Fruit fly (Drosophila melanogaster) whole organism, embryonic: ENCODE measurements around the gene Nse1.

Source experiments
- Atf-2 ChIP-seq: fragments of 200-800 bp; sonication (Bioruptor generic); optimal IDR thresholded peaks from 2 replicates; lab custom pipeline; 2016; ENCODE audit warnings: missing biosample characterization, missing genetic modification characterization
- CG10321 ChIP-seq: fragments of 200-800 bp; sonication (Bioruptor generic); IDR thresholded peaks from 2 replicates; pipeline ENCODE4 v1.3.6; 2022; ENCODE audit warnings: missing biosample characterization, missing genetic modification characterization
- CG10565 ChIP-seq: fragments of 200-800 bp; sonication (Bioruptor generic); optimal IDR thresholded peaks from 3 replicates; lab custom pipeline; 2016; ENCODE audit warnings: missing biosample characterization, mild to moderate bottlenecking, missing genetic modification characterization
- CG10959 ChIP-seq: fragments of 200-800 bp; sonication (Bioruptor generic); IDR thresholded peaks from 2 replicates; pipeline ENCODE4 v1.3.6; 2022; ENCODE audit warnings: missing biosample characterization, missing genetic modification characterization
- CG11247 ChIP-seq: fragments of 200-800 bp; sonication (Bioruptor generic); IDR thresholded peaks from 2 replicates; pipeline ENCODE4 v1.3.6; 2022; ENCODE audit warnings: missing biosample characterization, missing genetic modification characterization
- CG12236 ChIP-seq: fragments of 200-800 bp; sonication (Bioruptor generic); optimal IDR thresholded peaks from 2 replicates; lab custom pipeline; 2016; ENCODE audit warnings: missing biosample characterization, missing genetic modification characterization
- CG12299 ChIP-seq: fragments of 200-800 bp; sonication (Bioruptor generic); optimal IDR thresholded peaks from 2 replicates; lab custom pipeline; 2018; ENCODE audit warnings: missing biosample characterization, mild to moderate bottlenecking, missing genetic modification characterization
- CG14860 ChIP-seq: fragments of 200-800 bp; sonication (Bioruptor generic); IDR thresholded peaks from 3 replicates; pipeline ENCODE4 v1.3.6; 2022; ENCODE audit warnings: missing biosample characterization, missing genetic modification characterization; ENCODE audit not compliant: partially characterized antibody
- CG17186 ChIP-seq: fragments of 200-800 bp; sonication (Bioruptor generic); optimal IDR thresholded peaks from 3 replicates; lab custom pipeline; 2017; ENCODE audit warnings: missing biosample characterization, missing genetic modification reagents, missing genetic modification characterization
- CG17361 ChIP-seq: fragments of 200-800 bp; sonication (Bioruptor generic); IDR thresholded peaks from 3 replicates; pipeline ENCODE4 v1.3.6; 2022; ENCODE audit warnings: missing biosample characterization, missing genetic modification characterization
- CG18262 ChIP-seq: fragments of 200-800 bp; optimal IDR thresholded peaks from 3 replicates; lab custom pipeline; 2019; ENCODE audit warnings: missing biosample characterization, mild to moderate bottlenecking, missing genetic modification characterization, moderate library complexity
- CG18764 ChIP-seq: fragments of 200-800 bp; sonication (Bioruptor generic); optimal IDR thresholded peaks from 3 replicates; lab custom pipeline; 2016; ENCODE audit warnings: missing biosample characterization, missing genetic modification characterization
- CG30403 ChIP-seq: fragments of 200-800 bp; sonication (Bioruptor generic); optimal IDR thresholded peaks from 3 replicates; lab custom pipeline; 2016; ENCODE audit warnings: missing biosample characterization, missing genetic modification characterization
- CG33557 ChIP-seq: fragments of 200-800 bp; sonication (Bioruptor generic); optimal IDR thresholded peaks from 2 replicates; lab custom pipeline; 2019; ENCODE audit warnings: missing biosample characterization, mild to moderate bottlenecking, missing genetic modification characterization, moderate library complexity
- CG3847 ChIP-seq: fragments of 200-800 bp; sonication (Bioruptor generic); IDR thresholded peaks from 2 replicates; pipeline ENCODE4 v1.3.6; 2022; ENCODE audit warnings: missing biosample characterization, missing genetic modification characterization
- CG4730 ChIP-seq: fragments of 200-800 bp; sonication (Bioruptor generic); IDR thresholded peaks from 2 replicates; pipeline ENCODE4 v1.3.6; 2022; ENCODE audit warnings: missing biosample characterization, missing genetic modification characterization
- CG4820 ChIP-seq: fragments of 200-800 bp; sonication (Bioruptor generic); optimal IDR thresholded peaks from 3 replicates; lab custom pipeline; 2016; ENCODE audit warnings: missing biosample characterization, missing genetic modification characterization
- CG6175 ChIP-seq: fragments of 200-800 bp; sonication (Bioruptor generic); IDR thresholded peaks from 3 replicates; pipeline ENCODE4 v1.3.6; 2022; ENCODE audit warnings: missing biosample characterization, missing genetic modification characterization
- CG6254 ChIP-seq: fragments of 200-800 bp; sonication (Bioruptor generic); optimal IDR thresholded peaks from 3 replicates; lab custom pipeline; 2017; ENCODE audit warnings: mild to moderate bottlenecking, missing biosample characterization, missing genetic modification reagents, missing genetic modification characterization
- CG6765 ChIP-seq: fragments of 200-800 bp; sonication (Bioruptor generic); optimal IDR thresholded peaks from 3 replicates; lab custom pipeline; 2017; ENCODE audit warnings: missing biosample characterization, mild to moderate bottlenecking, missing genetic modification characterization
- CG8944 ChIP-seq: fragments of 200-800 bp; sonication (Bioruptor generic); optimal IDR thresholded peaks from 3 replicates; lab custom pipeline; 2016; ENCODE audit warnings: missing biosample characterization, missing genetic modification characterization
- CG9817 ChIP-seq: fragments of 200-800 bp; sonication (Bioruptor generic); optimal IDR thresholded peaks from 2 replicates; lab custom pipeline; 2018; ENCODE audit warnings: missing biosample characterization, mild to moderate bottlenecking, missing genetic modification characterization, moderate library complexity
- Dbx ChIP-seq: fragments of 200-800 bp; sonication (Bioruptor generic); IDR thresholded peaks from 3 replicates; pipeline ENCODE4 v1.3.6; 2022; ENCODE audit warnings: missing biosample characterization, missing genetic modification characterization
- Dll ChIP-seq: fragments of 200-800 bp; sonication (Bioruptor generic); IDR thresholded peaks from 4 replicates; pipeline ENCODE4 v1.3.6; 2022; ENCODE audit warnings: missing biosample characterization, missing genetic modification characterization; ENCODE audit not compliant: partially characterized antibody
- E2f2 ChIP-seq: fragments of 200-800 bp; sonication (Bioruptor generic); IDR thresholded peaks from 2 replicates; pipeline ENCODE4 v1.3.6; 2022; ENCODE audit warnings: missing biosample characterization, missing genetic modification characterization
- Lhr ChIP-seq: fragments of 200-800 bp; sonication (Bioruptor generic); optimal IDR thresholded peaks from 3 replicates; lab custom pipeline; 2017; ENCODE audit warnings: mild to moderate bottlenecking, missing biosample characterization, missing genetic modification reagents, missing genetic modification characterization
- MTF-1 ChIP-seq: fragments of 200-800 bp; sonication (Bioruptor generic); optimal IDR thresholded peaks from 2 replicates; lab custom pipeline; 2018; ENCODE audit warnings: missing biosample characterization, mild to moderate bottlenecking, missing genetic modification characterization, borderline replicate concordance
- Mrtf ChIP-seq: fragments of 200-800 bp; sonication (Bioruptor generic); IDR thresholded peaks from 3 replicates; pipeline ENCODE4 v1.3.6; 2022; ENCODE audit warnings: missing biosample characterization, missing genetic modification characterization
- NC2α ChIP-seq: fragments of 200-800 bp; sonication (Bioruptor generic); optimal IDR thresholded peaks from 2 replicates; lab custom pipeline; 2016; ENCODE audit warnings: missing biosample characterization, missing genetic modification characterization
- NK7.1 ChIP-seq: fragments of 200-800 bp; sonication (Bioruptor generic); optimal IDR thresholded peaks from 3 replicates; lab custom pipeline; 2016; ENCODE audit warnings: missing biosample characterization, missing genetic modification characterization
- Oaz ChIP-seq: fragments of 200-800 bp; sonication (Bioruptor generic); IDR thresholded peaks from 2 replicates; pipeline ENCODE4 v1.3.6; 2022; ENCODE audit warnings: missing biosample characterization, missing genetic modification characterization
- Optix ChIP-seq: fragments of 200-800 bp; sonication (Bioruptor generic); IDR thresholded peaks from 3 replicates; pipeline ENCODE4 v1.3.6; 2022; ENCODE audit warnings: missing biosample characterization, missing genetic modification characterization
- Spps ChIP-seq: fragments of 200-800 bp; sonication (Bioruptor generic); optimal IDR thresholded peaks from 2 replicates; lab custom pipeline; 2018; ENCODE audit warnings: missing biosample characterization, mild to moderate bottlenecking, missing genetic modification characterization
- ato ChIP-seq: fragments of 200-800 bp; sonication (Bioruptor generic); IDR thresholded peaks from 2 replicates; pipeline ENCODE4 v1.3.6; 2022; ENCODE audit warnings: missing biosample characterization, missing genetic modification characterization; ENCODE audit not compliant: partially characterized antibody
- bbx ChIP-seq: fragments of 200-800 bp; sonication (Bioruptor generic); IDR thresholded peaks from 2 replicates; pipeline ENCODE4 v1.3.6; 2022; ENCODE audit warnings: missing biosample characterization, missing genetic modification characterization; ENCODE audit not compliant: partially characterized antibody
- chn ChIP-seq: fragments of 200-800 bp; sonication (Bioruptor generic); optimal IDR thresholded peaks from 2 replicates; lab custom pipeline; 2016; ENCODE audit warnings: missing biosample characterization, missing genetic modification characterization
- dmrt11E ChIP-seq: fragments of 200-800 bp; sonication (Bioruptor generic); optimal IDR thresholded peaks from 3 replicates; lab custom pipeline; 2018; ENCODE audit warnings: missing biosample characterization, mild to moderate bottlenecking, missing genetic modification characterization, moderate library complexity
- eyg ChIP-seq: fragments of 200-800 bp; sonication (Bioruptor generic); optimal IDR thresholded peaks from 3 replicates; lab custom pipeline; 2016; ENCODE audit warnings: missing biosample characterization, missing genetic modification characterization
- gfzf ChIP-seq: fragments of 200-800 bp; sonication (Bioruptor generic); optimal IDR thresholded peaks from 2 replicates; lab custom pipeline; 2016; ENCODE audit warnings: missing biosample characterization, mild to moderate bottlenecking, missing genetic modification characterization, moderate library complexity
- kni ChIP-seq: fragments of 200-800 bp; sonication (Bioruptor generic); optimal IDR thresholded peaks from 3 replicates; lab custom pipeline; 2017; ENCODE audit warnings: mild to moderate bottlenecking, missing biosample characterization, missing genetic modification reagents, missing genetic modification characterization
- knrl ChIP-seq: fragments of 200-800 bp; sonication (Bioruptor generic); IDR thresholded peaks from 3 replicates; pipeline ENCODE4 v1.3.6; 2022; ENCODE audit warnings: missing biosample characterization, missing genetic modification characterization; ENCODE audit not compliant: partially characterized antibody
- lov ChIP-seq, 2 experiments: fragments of 200-800 bp in 1 of 2; fragments of >200 bp in 1 of 2; sonication (Bioruptor generic) in 1 of 2; IDR thresholded peaks in 1 of 2; optimal IDR thresholded peaks in 1 of 2; 2 replicates in 1 of 2; 3 replicates in 1 of 2; pipeline versions ENCODE4 v1.3.6 to Lab custom; 2017 to 2022; ENCODE audit warnings: missing biosample characterization in 1 of 2, missing genetic modification characterization in 1 of 2
- nmo ChIP-seq: fragments of 200-800 bp; sonication (Bioruptor generic); optimal IDR thresholded peaks from 2 replicates; lab custom pipeline; 2018; ENCODE audit warnings: missing biosample characterization, mild to moderate bottlenecking, missing genetic modification characterization, moderate library complexity
- pfk ChIP-seq: fragments of 200-800 bp; sonication (Bioruptor generic); optimal IDR thresholded peaks from 2 replicates; lab custom pipeline; 2018; ENCODE audit warnings: missing biosample characterization, mild to moderate bottlenecking, missing genetic modification characterization, moderate library complexity
- sob ChIP-seq: fragments of 200-800 bp; sonication (Bioruptor generic); IDR thresholded peaks from 2 replicates; pipeline ENCODE4 v1.3.6; 2022; ENCODE audit warnings: missing biosample characterization, missing genetic modification characterization
- sqz ChIP-seq: fragments of 200-800 bp; sonication (Bioruptor generic); optimal IDR thresholded peaks from 3 replicates; lab custom pipeline; 2018; ENCODE audit warnings: missing biosample characterization, mild to moderate bottlenecking, missing genetic modification characterization
- unc-4 ChIP-seq: fragments of 200-800 bp; sonication (Bioruptor generic); IDR thresholded peaks from 2 replicates; pipeline ENCODE4 v1.3.6; 2022; ENCODE audit warnings: missing biosample characterization, missing genetic modification characterization; ENCODE audit not compliant: partially characterized antibody
- vnd ChIP-seq: fragments of 200-800 bp; sonication (Bioruptor generic); IDR thresholded peaks from 3 replicates; pipeline ENCODE4 v1.3.6; 2022; ENCODE audit warnings: missing biosample characterization, missing genetic modification characterization; ENCODE audit not compliant: partially characterized antibody
- zen ChIP-seq: fragments of 200-800 bp; sonication (Bioruptor generic); optimal IDR thresholded peaks from 3 replicates; lab custom pipeline; 2018; ENCODE audit warnings: missing biosample characterization, mild to moderate bottlenecking, missing genetic modification characterization, moderate library complexity

Gene Nse1

DNA sequence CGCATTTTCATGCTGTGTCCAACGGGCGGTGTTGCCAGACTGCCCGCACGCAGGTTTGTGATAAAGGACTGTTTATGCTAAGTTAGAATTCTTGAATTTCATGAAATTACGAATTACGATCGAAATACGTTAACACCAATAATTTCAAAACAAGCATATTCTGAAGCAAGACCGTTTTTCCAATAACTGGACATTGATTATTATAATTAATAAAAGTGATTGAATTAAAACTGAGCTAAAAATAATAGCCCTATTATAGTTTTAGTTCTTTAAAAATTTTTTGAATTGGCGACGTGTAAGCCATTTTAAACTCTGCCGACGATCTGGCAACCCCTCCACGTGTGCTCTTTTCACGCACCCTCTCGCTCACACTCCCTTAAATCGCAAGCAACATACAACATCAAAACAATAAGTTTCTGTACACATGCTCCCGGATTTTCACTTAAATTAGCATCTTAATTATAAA lies 29.2 kb downstream of the Nse1 start (continued):
- TF ChIP-seq gfzf (GFP tag; lab: Kevin White, UChicago), result peak; percentile 15
- peak; percentile 95 for TF ChIP-seq CG6765 (GFP tag; lab: Kevin White, UChicago)
- TF ChIP-seq Oaz (GFP tag; lab: Robert Waterston, UW), result peak; percentile 93
- TF ChIP-seq Optix, result peak; percentile 80
- peak; percentile 91 for TF ChIP-seq CG18764 (GFP tag; lab: Kevin White, UChicago)
- TF ChIP-seq dmrt11E (tag; lab: Kevin White, UChicago), result peak; percentile 93
- peak; percentile 82 for TF ChIP-seq NC2α (GFP tag; lab: Kevin White, UChicago)
- peak; percentile 86 for TF ChIP-seq CG4730 (GFP tag; lab: Robert Waterston, UW)
- TF ChIP-seq CG3847 (GFP tag; lab: Robert Waterston, UW), result peak; percentile 94
- TF ChIP-seq CG8944 (GFP tag; lab: Kevin White, UChicago), result peak; percentile 89
- peak; percentile 85 for TF ChIP-seq CG12236 (GFP tag; lab: Kevin White, UChicago)
- TF ChIP-seq sqz (GFP tag; lab: Kevin White, UChicago), result peak; percentile 83
- TF ChIP-seq nmo (GFP tag; lab: Kevin White, UChicago), result peak; percentile 97
- TF ChIP-seq CG33557, result peak; percentile 89
- no peak for TF ChIP-seq CG14860 (GFP tag; lab: Robert Waterston, UW)
- peak; percentile 75 for TF ChIP-seq CG10321 (GFP tag; lab: Robert Waterston, UW)
- TF ChIP-seq vnd (GFP tag; lab: Robert Waterston, UW), result no peak
- no peak; the same call in 3 of the 4 replicates for TF ChIP-seq Dll
- TF ChIP-seq CG10959, result peak; percentile 75
- no peak for TF ChIP-seq lov (optimal IDR thresholded peaks at IDR 0.05; lab: Kevin White, UChicago)
- peak; percentile 86 for TF ChIP-seq lov (GFP tag; IDR thresholded peaks at IDR 0.05; lab: Robert Waterston, UW)
- peak; percentile 56 for TF ChIP-seq pfk (GFP tag; lab: Kevin White, UChicago)
- peak; percentile 96 for TF ChIP-seq CG9817 (tag; lab: Kevin White, UChicago)
- TF ChIP-seq unc-4 (GFP tag; lab: Robert Waterston, UW), result no peak
- TF ChIP-seq CG30403 (GFP tag; lab: Kevin White, UChicago), result peak; percentile 98
- peak; percentile 95 for TF ChIP-seq CG18262 (tag; lab: Kevin White, UChicago)
- peak; percentile 80 for TF ChIP-seq E2f2 (GFP tag; lab: Robert Waterston, UW)
- TF ChIP-seq Mrtf, result peak; percentile 91
- peak; percentile 87 for TF ChIP-seq CG6254 (GFP tag; lab: Kevin White, UChicago)
- TF ChIP-seq Dbx, result peak; percentile 94
- peak; percentile 87 for TF ChIP-seq Atf-2 (GFP tag; lab: Kevin White, UChicago)
- TF ChIP-seq CG11247 (GFP tag; lab: Robert Waterston, UW), result peak; percentile 88
- peak; percentile 97 for TF ChIP-seq CG17361 (GFP tag; lab: Robert Waterston, UW)
- peak; percentile 87 for TF ChIP-seq zen (tag; lab: Kevin White, UChicago)
- peak; percentile 86 for TF ChIP-seq Spps (tag; lab: Kevin White, UChicago)
- TF ChIP-seq CG4820 (GFP tag; lab: Kevin White, UChicago), result peak; percentile 100
- TF ChIP-seq Lhr (GFP tag; lab: Kevin White, UChicago), result peak; percentile 83
- peak; percentile 74; the same call in 2 of the 3 replicates for TF ChIP-seq CG6175 (GFP tag; lab: Robert Waterston, UW)
- peak; percentile 75 for TF ChIP-seq CG10565 (GFP tag; lab: Kevin White, UChicago)
- no peak for TF ChIP-seq ato (GFP tag; lab: Robert Waterston, UW)
- no peak for TF ChIP-seq bbx
- TF ChIP-seq eyg (GFP tag; lab: Kevin White, UChicago), result peak; percentile 78
- TF ChIP-seq CG17186 (GFP tag; lab: Kevin White, UChicago), result peak; percentile 85
- peak; percentile 92 for TF ChIP-seq sob (GFP tag; lab: Robert Waterston, UW)
- peak; percentile 69 for TF ChIP-seq kni (GFP tag; lab: Kevin White, UChicago)
- peak; percentile 70 for TF ChIP-seq NK7.1 (GFP tag; lab: Kevin White, UChicago)
- TF ChIP-seq chn, result peak; percentile 91
- TF ChIP-seq MTF-1 (GFP tag; lab: Kevin White, UChicago), result peak; percentile 82
- no peak for TF ChIP-seq knrl (GFP tag; lab: Robert Waterston, UW)
- peak; percentile 93 for TF ChIP-seq CG12299 (tag; lab: Kevin White, UChicago)
